Worm (Caenorhabditis elegans): ENCODE measurements around the gene cpt-6.

Gene cpt-6

ce11 chrV:6508703-6509102, 15.0 kb upstream of the cpt-6 start, which contains the start of gene ubh-3:
ubh-3 (minus strand) TSS chrV:6508803.
- TF ChIP-seq attf-6 (GFP tag; IDR thresholded peaks at IDR 0.05) (no peak), repo-1 (tag; optimal IDR thresholded peaks at IDR 0.05) (no peak), ceh-79 (tag; optimal IDR thresholded peaks at IDR 0.05) (no peak), ama-1 (optimal IDR thresholded peaks at IDR 0.05) (no peak), ama-1 (GFP tag; optimal IDR thresholded peaks at IDR 0.05) (no peak), hlh-26 (GFP tag; conservative IDR thresholded peaks at IDR 0.05) (no peak), ceh-40 (GFP tag; IDR thresholded peaks at IDR 0.05) (no peak), nfyb-1 (GFP tag; IDR thresholded peaks at IDR 0.05) (no peak), F49E8.2 (tag; optimal IDR thresholded peaks at IDR 0.05; ENCODE audit: insufficient read depth) (no peak), mxl-1 (tag; optimal IDR thresholded peaks at IDR 0.05) (no peak), F57C9.4 (tag; optimal IDR thresholded peaks at IDR 0.05) (no peak), snpc-1.3 (tag; optimal IDR thresholded peaks at IDR 0.05; ENCODE audit: insufficient read depth) (no peak), zim-3 (tag; optimal IDR thresholded peaks at IDR 0.05) (no peak), him-1 (tag; optimal IDR thresholded peaks at IDR 0.05) (no peak), mcd-1 (GFP tag; IDR thresholded peaks at IDR 0.05) (no peak), Y56A3A.18 (GFP tag; IDR thresholded peaks at IDR 0.05) (no peak), ceh-91 (GFP tag; IDR thresholded peaks at IDR 0.05) (no peak), C06A6.2 (GFP tag; conservative IDR thresholded peaks at IDR 0.05) (no peak), lir-1 (GFP tag; conservative IDR thresholded peaks at IDR 0.05) (no peak), nhr-120 (GFP tag; IDR thresholded peaks at IDR 0.05) (no peak), madf-6 (GFP tag; IDR thresholded peaks at IDR 0.05) (no peak)

ce11 chrV:6506238-6506956, 12.7 kb upstream of the cpt-6 start:
- TF ChIP-seq mcd-1 (GFP tag; IDR thresholded peaks at IDR 0.05): no peak
- no peak for TF ChIP-seq egrh-3 (GFP tag; IDR thresholded peaks at IDR 0.05)
- no peak for TF ChIP-seq cebp-1 (GFP tag; IDR thresholded peaks at IDR 0.05)
- TF ChIP-seq cebp-1 (tag; optimal IDR thresholded peaks at IDR 0.05): no peak
- no peak for TF ChIP-seq ztf-18 (tag; optimal IDR thresholded peaks at IDR 0.05)
- no peak for TF ChIP-seq mxl-1 (tag; optimal IDR thresholded peaks at IDR 0.05)
- TF ChIP-seq akir-1 (GFP tag; optimal IDR thresholded peaks at IDR 0.05): no peak
- no peak for TF ChIP-seq fkh-3 (tag; optimal IDR thresholded peaks at IDR 0.05)
- TF ChIP-seq aptf-2 (GFP tag; conservative IDR thresholded peaks at IDR 0.05): no peak
- TF ChIP-seq hlh-26 (GFP tag; conservative IDR thresholded peaks at IDR 0.05): no peak
- TF ChIP-seq T07F8.4 (tag; optimal IDR thresholded peaks at IDR 0.05): no peak
- TF ChIP-seq snpc-1.1 (tag; optimal IDR thresholded peaks at IDR 0.05; ENCODE audit: insufficient read depth): no peak
- TF ChIP-seq dpff-1 (tag; optimal IDR thresholded peaks at IDR 0.05): no peak
- no peak for TF ChIP-seq Y95B8A.8 (GFP tag; IDR thresholded peaks at IDR 0.05)
- TF ChIP-seq K11D2.4 (GFP tag; IDR thresholded peaks at IDR 0.05): no peak
- no peak for TF ChIP-seq mel-28 (tag; optimal IDR thresholded peaks at IDR 0.05; ENCODE audit: borderline replicate concordance)
- no peak for TF ChIP-seq lin-40 (tag; optimal IDR thresholded peaks at IDR 0.05)
- no peak for TF ChIP-seq hrde-1 (tag; optimal IDR thresholded peaks at IDR 0.05; ENCODE audit: borderline replicate concordance)
- no peak for TF ChIP-seq T26A5.8 (tag; optimal IDR thresholded peaks at IDR 0.05)
- no peak for TF ChIP-seq Y53F4B.3 (GFP tag; IDR thresholded peaks at IDR 0.05)
- TF ChIP-seq ekl-4 (GFP tag; IDR thresholded peaks at IDR 0.05): no peak
